Worm (Caenorhabditis elegans) whole organism, young adult: Measurements from ENCODE around the gene F39H12.3.

ENCODE experiments used
- F22D6.2 ChIP-seq: sonication (generic microtip); optimal IDR thresholded peaks from 2 replicates; lab custom pipeline; 2016; ENCODE audit warnings: mild to moderate bottlenecking, missing genetic modification characterization, missing compliant biosample characterization
- egrh-3 ChIP-seq: fragments of 200-800 bp; sonication (Bioruptor generic); IDR thresholded peaks from 2 replicates; pipeline ENCODE4 v1.3.6; 2022; ENCODE audit warnings: missing genetic modification reagents, missing genetic modification characterization, missing compliant biosample characterization
- lsy-27 ChIP-seq: sonication (generic microtip); optimal IDR thresholded peaks from 2 replicates; lab custom pipeline; 2017; ENCODE audit warnings: missing genetic modification characterization, mild to moderate bottlenecking, missing compliant biosample characterization, antibody characterized with exemption, missing genotype, borderline replicate concordance; ENCODE audit not compliant: insufficient read depth
- mcd-1 ChIP-seq: fragments of 200-800 bp; sonication (Bioruptor generic); IDR thresholded peaks from 2 replicates; pipeline ENCODE4 v1.3.6; 2022; ENCODE audit warnings: missing genetic modification reagents, missing genetic modification characterization, missing compliant biosample characterization
- unc-62 ChIP-seq: fragments of 150-350 bp; optimal IDR thresholded peaks from 2 replicates; lab custom pipeline; 2014; ENCODE audit warnings: missing biosample characterization, missing genetic modification reagents, missing genetic modification characterization

DNA sequence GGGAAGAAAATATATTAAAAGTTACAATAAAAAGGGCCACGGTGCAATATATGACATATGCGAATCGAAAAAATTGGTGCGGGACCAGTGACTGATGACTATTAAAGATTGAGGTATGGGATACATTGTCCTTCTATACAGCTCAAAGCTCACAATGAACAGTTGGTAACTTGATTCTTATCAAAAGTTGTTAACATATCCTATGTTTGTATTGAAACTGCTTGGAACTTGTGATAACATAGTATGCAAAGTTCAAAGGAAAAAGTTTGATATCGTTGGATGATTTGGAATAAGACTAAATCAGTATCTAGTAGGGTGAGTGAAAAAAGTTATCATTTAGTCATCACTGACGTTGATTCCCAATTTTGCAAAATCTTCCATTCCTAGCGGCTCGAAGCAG is 23.3 kb downstream of the F39H12.3 start:
- TF ChIP-seq lsy-27 (tag; lab: Kevin White, UChicago) (no peak), egrh-3 (GFP tag; lab: Robert Waterston, UW) (no peak), F22D6.2 (tag; lab: Kevin White, UChicago) (no peak), mcd-1 (GFP tag; lab: Robert Waterston, UW) (no peak), unc-62 (GFP tag; lab: Kevin White, UChicago) (no peak)
